Fruit fly (Drosophila melanogaster): Measurements from ENCODE around the gene CG9592.

CG9592 gene

DNA sequence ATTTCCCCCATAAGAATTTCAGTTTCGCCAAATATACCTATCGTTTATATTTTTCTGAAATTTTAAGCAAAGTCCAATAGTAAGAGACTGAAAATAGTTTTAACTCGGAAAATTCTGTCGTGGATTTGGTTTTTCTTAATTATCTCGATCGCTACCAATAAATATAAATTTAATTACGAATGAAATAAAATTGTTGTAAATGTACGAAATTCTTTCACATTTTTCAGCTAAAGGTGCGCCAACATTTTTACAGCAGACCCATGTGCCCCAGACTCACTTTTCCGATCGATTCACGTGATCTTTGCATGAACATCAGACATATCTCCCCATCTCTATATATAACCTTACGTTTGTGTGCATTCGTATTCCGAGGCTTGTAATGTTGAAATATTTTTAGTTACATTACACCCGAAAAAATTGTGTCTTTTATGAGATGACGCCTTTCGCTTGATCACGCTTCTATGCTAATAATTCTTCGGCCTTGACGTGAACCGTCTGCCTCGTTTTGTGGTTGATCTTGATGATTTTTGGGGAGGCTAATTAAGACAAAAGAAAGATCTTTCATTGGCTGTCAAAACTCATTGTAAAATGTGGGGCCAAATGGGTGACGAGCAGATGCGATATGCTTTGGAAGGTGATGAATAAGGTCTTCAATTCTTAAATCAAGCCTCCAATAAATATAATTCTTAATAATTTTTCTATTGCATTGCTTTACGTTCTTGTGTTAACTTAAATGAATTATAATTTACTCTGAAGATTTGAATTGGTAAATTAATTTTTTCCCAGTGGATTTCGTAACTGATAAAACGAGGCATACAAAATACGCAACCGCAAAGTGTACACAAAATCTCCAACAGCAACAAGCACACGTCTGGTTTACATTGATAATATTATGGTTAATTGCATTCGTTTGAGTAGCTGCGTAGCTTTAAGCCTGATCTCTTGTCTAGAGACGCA is 27.6 kb downstream of the CG9592 start (continued):
- TF ChIP-seq CG6791 (GFP tag; IDR thresholded peaks at IDR 0.05; ENCODE audit: partially characterized antibody) (no peak), Dfd (GFP tag; optimal IDR thresholded peaks at IDR 0.05) (no peak), sd (tag; optimal IDR thresholded peaks at IDR 0.05) (peak; percentile 55), otp (GFP tag; IDR thresholded peaks at IDR 0.05) (no peak), Aef1 (GFP tag; IDR thresholded peaks at IDR 0.05) (peak; percentile 28; the same call in 2 of the 3 replicates), CG5245 (GFP tag; optimal IDR thresholded peaks at IDR 0.05) (peak; percentile 54), da (GFP tag; optimal IDR thresholded peaks at IDR 0.05) (no peak), CG3281 (GFP tag; optimal IDR thresholded peaks at IDR 0.05) (peak; percentile 20), fd96Cb (tag; optimal IDR thresholded peaks at IDR 0.05) (peak; percentile 67), CG7372 (GFP tag; IDR thresholded peaks at IDR 0.05) (no peak), CG9727 (GFP tag; optimal IDR thresholded peaks at IDR 0.05) (peak; percentile 56), Myb (GFP tag; optimal IDR thresholded peaks at IDR 0.05) (no peak), Dp (GFP tag; optimal IDR thresholded peaks at IDR 0.05) (no peak), al (GFP tag; IDR thresholded peaks at IDR 0.05) (no peak), sim (GFP tag; IDR thresholded peaks at IDR 0.05) (no peak), Abd-B (GFP tag; optimal IDR thresholded peaks at IDR 0.05) (peak; percentile 49), CG8765 (GFP tag; IDR thresholded peaks at IDR 0.05) (no peak), CG12236 (GFP tag; optimal IDR thresholded peaks at IDR 0.05) (no peak), Ssrp (tag; optimal IDR thresholded peaks at IDR 0.05) (peak; percentile 49), shn (GFP tag; optimal IDR thresholded peaks at IDR 0.05) (peak; percentile 16), zf30C (GFP tag; optimal IDR thresholded peaks at IDR 0.05) (peak; percentile 63), fd3F (GFP tag; optimal IDR thresholded peaks at IDR 0.05) (peak; percentile 21), fu2 (GFP tag; optimal IDR thresholded peaks at IDR 0.05) (no peak), Dref (GFP tag; IDR thresholded peaks at IDR 0.05) (no peak), fd64A (GFP tag; optimal IDR thresholded peaks at IDR 0.05) (no peak), twi (tag; optimal IDR thresholded peaks at IDR 0.05) (peak; percentile 12), CG12219 (GFP tag; optimal IDR thresholded peaks at IDR 0.05) (no peak), D19B (GFP tag; optimal IDR thresholded peaks at IDR 0.05) (no peak), Meics (GFP tag; optimal IDR thresholded peaks at IDR 0.05) (peak; percentile 52), nerfin-1 (tag; optimal IDR thresholded peaks at IDR 0.05) (peak; percentile 20), hbn (GFP tag; IDR thresholded peaks at IDR 0.05; ENCODE audit: partially characterized antibody) (no peak), ERR (GFP tag; optimal IDR thresholded peaks at IDR 0.05) (no peak), seq (GFP tag; IDR thresholded peaks at IDR 0.05) (peak; percentile 46), sqz (GFP tag; optimal IDR thresholded peaks at IDR 0.05) (peak; percentile 42), MTF-1 (GFP tag; optimal IDR thresholded peaks at IDR 0.05; ENCODE audit: borderline replicate concordance) (peak; percentile 56), lilli (GFP tag; optimal IDR thresholded peaks at IDR 0.05) (peak; percentile 31), CG7271 (tag; optimal IDR thresholded peaks at IDR 0.05) (no peak), hkb (optimal IDR thresholded peaks at IDR 0.05) (no peak), hkb (GFP tag; IDR thresholded peaks at IDR 0.05) (no peak; the same call in 1 of the 2 replicates), corto (GFP tag; optimal IDR thresholded peaks at IDR 0.05) (no peak), Spps (tag; optimal IDR thresholded peaks at IDR 0.05) (no peak), YL-1 (GFP tag; optimal IDR thresholded peaks at IDR 0.05) (no peak), CG13424 (tag; optimal IDR thresholded peaks at IDR 0.05) (peak; percentile 73), CG30403 (GFP tag; optimal IDR thresholded peaks at IDR 0.05) (peak; percentile 63), vnd (GFP tag; IDR thresholded peaks at IDR 0.05; ENCODE audit: partially characterized antibody) (no peak), CG2678 (tag; optimal IDR thresholded peaks at IDR 0.05) (peak; percentile 72), Sin3A (optimal IDR thresholded peaks at IDR 0.05) (no peak), CG9609 (GFP tag; optimal IDR thresholded peaks at IDR 0.05) (peak; percentile 4), CG11093 (GFP tag; IDR thresholded peaks at IDR 0.05) (0 out of 3 replicates have a peak, but pooled peaks have one; percentile 34)

Measured in whole organism, embryonic.